Fruit fly (Drosophila melanogaster) whole organism, embryonic: Measurements from ENCODE around the gene DZIP1.

ENCODE experiments used
- Ada2b ChIP-seq: fragments of 200-800 bp; sonication (Bioruptor generic); IDR thresholded peaks from 2 replicates; pipeline ENCODE4 v1.3.6; 2022; ENCODE audit warnings: missing biosample characterization, missing genetic modification characterization
- B-H2 ChIP-seq: fragments of 200-800 bp; sonication (Bioruptor generic); optimal IDR thresholded peaks from 2 replicates; lab custom pipeline; 2018; ENCODE audit warnings: missing biosample characterization, mild to moderate bottlenecking, missing genetic modification characterization
- CG10321 ChIP-seq: fragments of 200-800 bp; sonication (Bioruptor generic); IDR thresholded peaks from 2 replicates; pipeline ENCODE4 v1.3.6; 2022; ENCODE audit warnings: missing biosample characterization, missing genetic modification characterization
- CG12659 ChIP-seq: fragments of 200-800 bp; sonication (Bioruptor generic); optimal IDR thresholded peaks from 3 replicates; lab custom pipeline; 2017; ENCODE audit warnings: mild to moderate bottlenecking, missing biosample characterization, missing genetic modification reagents, missing genetic modification characterization
- CG13123 ChIP-seq: fragments of 200-800 bp; sonication (Bioruptor generic); optimal IDR thresholded peaks from 2 replicates; lab custom pipeline; 2016; ENCODE audit warnings: missing biosample characterization, missing genetic modification characterization
- CG13424 ChIP-seq: fragments of 200-800 bp; sonication (Bioruptor generic); optimal IDR thresholded peaks from 2 replicates; lab custom pipeline; 2019; ENCODE audit warnings: missing biosample characterization, mild to moderate bottlenecking, missing genetic modification characterization, moderate library complexity
- CG14667 ChIP-seq: fragments of 200-800 bp; sonication (Bioruptor generic); IDR thresholded peaks from 2 replicates; pipeline ENCODE4 v1.3.6; 2022; ENCODE audit warnings: missing biosample characterization, missing genetic modification characterization
- CG14965 ChIP-seq: fragments of 200-800 bp; sonication (Bioruptor generic); optimal IDR thresholded peaks from 2 replicates; lab custom pipeline; 2016; ENCODE audit warnings: missing biosample characterization, missing genetic modification characterization, borderline replicate concordance
- CG16779 ChIP-seq: fragments of 200-800 bp; sonication (Bioruptor generic); IDR thresholded peaks from 2 replicates; pipeline ENCODE4 v1.3.6; 2022; ENCODE audit warnings: missing biosample characterization, missing genetic modification characterization
- CG1792 ChIP-seq: fragments of 200-800 bp; sonication (Bioruptor generic); optimal IDR thresholded peaks from 2 replicates; lab custom pipeline; 2016; ENCODE audit warnings: missing biosample characterization, missing genetic modification characterization
- CG1832 ChIP-seq: fragments of 200-800 bp; sonication (Bioruptor generic); optimal IDR thresholded peaks from 2 replicates; lab custom pipeline; 2017; ENCODE audit warnings: missing biosample characterization, mild to moderate bottlenecking, missing genetic modification characterization, inconsistent platforms
- CG3281 ChIP-seq: fragments of 200-800 bp; sonication (Bioruptor generic); optimal IDR thresholded peaks from 3 replicates; lab custom pipeline; 2017; ENCODE audit warnings: missing biosample characterization, mild to moderate bottlenecking, missing genetic modification characterization
- CG34376 ChIP-seq: fragments of 200-800 bp; sonication (Bioruptor generic); optimal IDR thresholded peaks from 2 replicates; lab custom pipeline; 2018; ENCODE audit warnings: missing biosample characterization, mild to moderate bottlenecking, missing genetic modification characterization
- CG4820 ChIP-seq: fragments of 200-800 bp; sonication (Bioruptor generic); optimal IDR thresholded peaks from 3 replicates; lab custom pipeline; 2016; ENCODE audit warnings: missing biosample characterization, missing genetic modification characterization
- CG5245 ChIP-seq: fragments of 200-800 bp; sonication (Bioruptor generic); optimal IDR thresholded peaks from 3 replicates; lab custom pipeline; 2016; ENCODE audit warnings: missing biosample characterization, missing genetic modification characterization
- CG6272 ChIP-seq: fragments of 200-800 bp; sonication (Bioruptor generic); IDR thresholded peaks from 2 replicates; pipeline ENCODE4 v1.3.6; 2022; ENCODE audit warnings: missing biosample characterization, missing genetic modification characterization
- CG6765 ChIP-seq: fragments of 200-800 bp; sonication (Bioruptor generic); optimal IDR thresholded peaks from 3 replicates; lab custom pipeline; 2017; ENCODE audit warnings: missing biosample characterization, mild to moderate bottlenecking, missing genetic modification characterization
- CG6813 ChIP-seq: fragments of 200-800 bp; sonication (Bioruptor generic); optimal IDR thresholded peaks from 2 replicates; lab custom pipeline; 2017; ENCODE audit warnings: missing biosample characterization, missing genetic modification characterization, mild to moderate bottlenecking, moderate library complexity, missing genetic modification reagents
- CG7963 ChIP-seq: fragments of 200-800 bp; sonication (Bioruptor generic); IDR thresholded peaks from 3 replicates; pipeline ENCODE4 v1.3.6; 2022; ENCODE audit warnings: missing biosample characterization, missing genetic modification characterization; ENCODE audit not compliant: partially characterized antibody
- CG8359 ChIP-seq: fragments of 200-800 bp; sonication (Bioruptor generic); optimal IDR thresholded peaks from 2 replicates; lab custom pipeline; 2017; ENCODE audit warnings: missing biosample characterization, mild to moderate bottlenecking, missing genetic modification characterization, borderline replicate concordance
- CG9609 ChIP-seq: fragments of 200-800 bp; sonication (Bioruptor generic); optimal IDR thresholded peaks from 3 replicates; lab custom pipeline; 2016; ENCODE audit warnings: missing biosample characterization, missing genetic modification characterization
- CG9797 ChIP-seq: fragments of 200-800 bp; sonication (Bioruptor generic); optimal IDR thresholded peaks from 3 replicates; lab custom pipeline; 2018; ENCODE audit warnings: missing biosample characterization, mild to moderate bottlenecking, missing genetic modification characterization
- CHES-1-like ChIP-seq: fragments of 200-800 bp; sonication (Bioruptor generic); optimal IDR thresholded peaks from 2 replicates; lab custom pipeline; 2016; ENCODE audit warnings: missing biosample characterization, missing genetic modification characterization
- CkIIα-i1 ChIP-seq: fragments of 200-800 bp; sonication (Bioruptor generic); IDR thresholded peaks from 2 replicates; pipeline ENCODE4 v1.3.6; 2022; ENCODE audit warnings: missing biosample characterization, missing genetic modification characterization
- Fer2 ChIP-seq: fragments of 200-800 bp; sonication (Bioruptor generic); optimal IDR thresholded peaks from 2 replicates; lab custom pipeline; 2018; ENCODE audit warnings: missing biosample characterization, mild to moderate bottlenecking, missing genetic modification characterization, moderate library complexity
- Gsc ChIP-seq: fragments of 200-800 bp; sonication (Bioruptor generic); IDR thresholded peaks from 2 replicates; pipeline ENCODE4 v1.3.6; 2022; ENCODE audit warnings: missing biosample characterization, missing genetic modification characterization
- MESR4 ChIP-seq: fragments of 200-800 bp; sonication (Bioruptor generic); optimal IDR thresholded peaks from 2 replicates; lab custom pipeline; 2018; ENCODE audit warnings: missing biosample characterization, mild to moderate bottlenecking, missing genetic modification characterization, moderate library complexity
- Nf-YA ChIP-seq: fragments of 200-800 bp; sonication (Bioruptor generic); IDR thresholded peaks from 2 replicates; pipeline ENCODE4 v1.3.6; 2022; ENCODE audit warnings: missing biosample characterization, missing genetic modification characterization
- Nf-YC ChIP-seq: fragments of 200-800 bp; optimal IDR thresholded peaks from 3 replicates; lab custom pipeline; 2019; ENCODE audit warnings: missing biosample characterization, mild to moderate bottlenecking, missing genetic modification characterization, moderate library complexity
- Poxn ChIP-seq: fragments of 200-800 bp; sonication (Bioruptor generic); IDR thresholded peaks from 2 replicates; pipeline ENCODE4 v1.3.6; 2022; ENCODE audit warnings: missing biosample characterization, missing genetic modification characterization
- chm ChIP-seq: fragments of 200-800 bp; sonication (Bioruptor generic); IDR thresholded peaks from 2 replicates; pipeline ENCODE4 v1.3.6; 2022; ENCODE audit warnings: missing biosample characterization, missing genetic modification characterization
- cwo ChIP-seq: fragments of 200-800 bp; sonication (Bioruptor generic); optimal IDR thresholded peaks from 3 replicates; lab custom pipeline; 2017; ENCODE audit warnings: missing biosample characterization, missing genetic modification characterization, mild to moderate bottlenecking, moderate library complexity, missing genetic modification reagents
- dimm ChIP-seq: fragments of 200-800 bp; sonication (Bioruptor generic); IDR thresholded peaks from 2 replicates; pipeline ENCODE4 v1.3.6; 2022; ENCODE audit warnings: missing biosample characterization, missing genetic modification characterization
- dmrt99B ChIP-seq: fragments of 200-800 bp; sonication (Bioruptor generic); optimal IDR thresholded peaks from 2 replicates; lab custom pipeline; 2018; ENCODE audit warnings: missing biosample characterization, mild to moderate bottlenecking, missing genetic modification characterization, moderate library complexity
- ems ChIP-seq: fragments of 200-800 bp; sonication (Bioruptor generic); optimal IDR thresholded peaks from 3 replicates; lab custom pipeline; 2016; ENCODE audit warnings: missing biosample characterization, missing genetic modification characterization
- esg ChIP-seq: fragments of 200-800 bp; sonication (Bioruptor generic); conservative IDR thresholded peaks from 2 replicates; pipeline ENCODE4 v1.3.6; 2022; ENCODE audit warnings: missing biosample characterization, missing genetic modification characterization
- ftz-f1 ChIP-seq: fragments of 200-800 bp; sonication (Bioruptor generic); optimal IDR thresholded peaks from 2 replicates; lab custom pipeline; 2016; ENCODE audit warnings: missing biosample characterization, missing genetic modification characterization
- gfzf ChIP-seq: fragments of 200-800 bp; sonication (Bioruptor generic); optimal IDR thresholded peaks from 2 replicates; lab custom pipeline; 2016; ENCODE audit warnings: missing biosample characterization, mild to moderate bottlenecking, missing genetic modification characterization, moderate library complexity
- gro ChIP-seq: fragments of 200-800 bp; sonication (Bioruptor generic); optimal IDR thresholded peaks from 2 replicates; lab custom pipeline; 2016; ENCODE audit warnings: missing biosample characterization, missing genetic modification characterization
- gsb-n ChIP-seq: fragments of 200-800 bp; sonication (Bioruptor generic); optimal IDR thresholded peaks from 3 replicates; lab custom pipeline; 2018; ENCODE audit warnings: missing biosample characterization, mild to moderate bottlenecking, missing genetic modification characterization
- her ChIP-seq: fragments of 200-800 bp; sonication (Bioruptor generic); optimal IDR thresholded peaks from 2 replicates; lab custom pipeline; 2016; ENCODE audit warnings: missing biosample characterization, missing genetic modification characterization
- maf-S ChIP-seq: fragments of 200-800 bp; sonication (Bioruptor generic); optimal IDR thresholded peaks from 2 replicates; lab custom pipeline; 2016; ENCODE audit warnings: missing biosample characterization, missing genetic modification characterization
- nerfin-1 ChIP-seq: fragments of 200-800 bp; sonication (Bioruptor generic); optimal IDR thresholded peaks from 3 replicates; lab custom pipeline; 2019; ENCODE audit warnings: missing biosample characterization, mild to moderate bottlenecking, missing genetic modification characterization, moderate library complexity
- org-1 ChIP-seq: fragments of 200-800 bp; sonication (Bioruptor generic); optimal IDR thresholded peaks from 2 replicates; lab custom pipeline; 2017; ENCODE audit warnings: missing biosample characterization, missing genetic modification characterization
- psq ChIP-seq: fragments of 200-800 bp; sonication (Bioruptor generic); optimal IDR thresholded peaks from 2 replicates; lab custom pipeline; 2017; ENCODE audit warnings: missing biosample characterization, missing genetic modification characterization
- row ChIP-seq: fragments of 200-800 bp; sonication (Bioruptor generic); IDR thresholded peaks from 3 replicates; pipeline ENCODE4 v1.3.6; 2022; ENCODE audit warnings: missing biosample characterization, missing genetic modification characterization
- salm ChIP-seq: fragments of 200-800 bp; sonication (Bioruptor generic); optimal IDR thresholded peaks from 2 replicates; lab custom pipeline; 2018; ENCODE audit warnings: missing biosample characterization, mild to moderate bottlenecking, missing genetic modification characterization
- sd ChIP-seq: fragments of 200-800 bp; sonication (Bioruptor generic); optimal IDR thresholded peaks from 3 replicates; lab custom pipeline; 2018; ENCODE audit warnings: missing biosample characterization, mild to moderate bottlenecking, missing genetic modification characterization, moderate library complexity
- sob ChIP-seq: fragments of 200-800 bp; sonication (Bioruptor generic); IDR thresholded peaks from 2 replicates; pipeline ENCODE4 v1.3.6; 2022; ENCODE audit warnings: missing biosample characterization, missing genetic modification characterization
- sr ChIP-seq: fragments of 200-800 bp; sonication (Bioruptor generic); IDR thresholded peaks from 3 replicates; pipeline ENCODE4 v1.3.6; 2022; ENCODE audit warnings: missing biosample characterization, missing genetic modification characterization
- wor ChIP-seq: fragments of 200-800 bp; sonication (Bioruptor generic); IDR thresholded peaks from 2 replicates; pipeline ENCODE4 v1.3.6; 2022; ENCODE audit warnings: missing biosample characterization, missing genetic modification characterization

The DZIP1 gene

DNA sequence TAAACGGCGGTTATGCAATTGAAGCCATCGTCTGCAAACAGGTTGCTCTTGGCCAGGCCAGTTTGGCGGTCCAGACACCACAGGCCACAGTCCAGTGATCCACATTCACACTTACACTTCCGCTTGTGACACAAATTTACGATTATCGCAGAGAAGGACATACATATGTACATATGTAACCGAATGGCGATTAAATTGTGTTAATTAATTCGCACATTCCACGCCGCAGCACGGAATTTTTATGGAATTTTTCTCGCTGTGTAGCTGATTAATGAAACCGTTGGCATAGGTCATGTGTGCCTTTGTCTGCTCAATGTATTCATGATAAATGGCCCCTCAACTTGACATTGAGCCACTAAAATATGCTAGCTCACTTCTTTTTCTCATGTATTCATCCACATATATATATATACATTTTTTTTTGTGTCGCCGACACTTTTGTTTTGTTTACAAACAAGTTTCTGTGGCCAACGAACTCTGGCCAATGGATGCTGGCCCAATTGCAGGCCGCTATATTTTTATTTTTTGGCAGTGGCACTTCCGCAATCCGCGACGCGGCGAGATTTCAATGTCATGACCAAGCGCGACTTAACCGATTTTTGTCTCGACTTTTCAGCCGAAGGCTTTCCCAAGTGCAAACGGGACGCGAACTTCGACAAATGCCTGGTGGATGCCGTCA, 11.0 kb downstream of the DZIP1 start (continued):
- TF ChIP-seq Nf-YC (tag; lab: Kevin White, UChicago): no peak
- no peak for TF ChIP-seq CG3281 (GFP tag; lab: Kevin White, UChicago)
- TF ChIP-seq nerfin-1 (tag; lab: Kevin White, UChicago): no peak
- TF ChIP-seq B-H2 (GFP tag; lab: Kevin White, UChicago): no peak
- TF ChIP-seq CG13424 (tag; lab: Kevin White, UChicago): peak; percentile 12
- no peak for TF ChIP-seq CG1792 (GFP tag; lab: Kevin White, UChicago)
- TF ChIP-seq CG10321: no peak
- TF ChIP-seq Poxn (GFP tag; lab: Robert Waterston, UW): no peak
- TF ChIP-seq CG6272 (GFP tag; lab: Robert Waterston, UW): no peak
- no peak for TF ChIP-seq maf-S (GFP tag; lab: Kevin White, UChicago)
- TF ChIP-seq row (GFP tag; lab: Robert Waterston, UW): peak; percentile 47; the same call in 2 of the 3 replicates
- 0 out of 2 replicates have a peak, but pooled peaks have one; percentile 20 for TF ChIP-seq CG14667 (GFP tag; lab: Robert Waterston, UW)
- TF ChIP-seq sd (tag; lab: Kevin White, UChicago): peak; percentile 89
- no peak for TF ChIP-seq CG6765 (GFP tag; lab: Kevin White, UChicago)
- TF ChIP-seq CG13123 (GFP tag; lab: Kevin White, UChicago): no peak
- no peak for TF ChIP-seq CG9609 (GFP tag; lab: Kevin White, UChicago)
- TF ChIP-seq Ada2b: no peak
- TF ChIP-seq ems (GFP tag; lab: Kevin White, UChicago): no peak
- TF ChIP-seq esg: peak; percentile 20; the same call in 1 of the 2 replicates
- TF ChIP-seq Gsc (GFP tag; lab: Robert Waterston, UW): no peak
- TF ChIP-seq chm: no peak
- no peak for TF ChIP-seq gro (GFP tag; lab: Kevin White, UChicago)
- TF ChIP-seq salm (tag; lab: Kevin White, UChicago): no peak
- no peak for TF ChIP-seq CG16779 (GFP tag; lab: Robert Waterston, UW)
- no peak for TF ChIP-seq sr
- TF ChIP-seq CG8359: no peak
- no peak for TF ChIP-seq CG4820 (GFP tag; lab: Kevin White, UChicago)
- no peak for TF ChIP-seq MESR4
- TF ChIP-seq CG7963 (GFP tag; lab: Robert Waterston, UW): no peak
- no peak for TF ChIP-seq CG34376 (GFP tag; lab: Kevin White, UChicago)
- no peak for TF ChIP-seq sob (GFP tag; lab: Robert Waterston, UW)
- TF ChIP-seq CkIIα-i1 (GFP tag; lab: Robert Waterston, UW): no peak
- peak; percentile 8 for TF ChIP-seq ftz-f1
- no peak for TF ChIP-seq CG6813 (GFP tag; lab: Kevin White, UChicago)
- no peak for TF ChIP-seq cwo (GFP tag; lab: Kevin White, UChicago)
- no peak for TF ChIP-seq wor (GFP tag; lab: Robert Waterston, UW)
- no peak for TF ChIP-seq CG1832
- TF ChIP-seq org-1 (GFP tag; lab: Kevin White, UChicago): no peak
- TF ChIP-seq gfzf (GFP tag; lab: Kevin White, UChicago): no peak
- peak; percentile 6 for TF ChIP-seq CG12659 (GFP tag; lab: Kevin White, UChicago)
- TF ChIP-seq Nf-YA (GFP tag; lab: Robert Waterston, UW): no peak
- no peak for TF ChIP-seq dmrt99B (tag; lab: Kevin White, UChicago)
- no peak for TF ChIP-seq dimm (GFP tag; lab: Robert Waterston, UW)
- peak; percentile 6 for TF ChIP-seq CG5245 (GFP tag; lab: Kevin White, UChicago)
- TF ChIP-seq her (GFP tag; lab: Kevin White, UChicago): no peak
- TF ChIP-seq gsb-n (tag; lab: Kevin White, UChicago): no peak
- no peak for TF ChIP-seq psq
- no peak for TF ChIP-seq CHES-1-like (GFP tag; lab: Kevin White, UChicago)
- no peak for TF ChIP-seq CG14965 (GFP tag; lab: Kevin White, UChicago)
- no peak for TF ChIP-seq Fer2 (tag; lab: Kevin White, UChicago)
- TF ChIP-seq CG9797: no peak
